Fruit fly (Drosophila melanogaster): ENCODE measurements around the gene TwdlE.

The TwdlE gene

dm6 chr2L:7880458-7880857 is 19.8 kb upstream of the TwdlE start:
- TF ChIP-seq h (optimal IDR thresholded peaks at IDR 0.05), result no peak
- TF ChIP-seq Sin3A (optimal IDR thresholded peaks at IDR 0.05), result no peak
- no peak for TF ChIP-seq Myc (optimal IDR thresholded peaks at IDR 0.05)
- TF ChIP-seq ttk (optimal IDR thresholded peaks at IDR 0.05), result no peak
- TF ChIP-seq psq (optimal IDR thresholded peaks at IDR 0.05), result no peak
- TF ChIP-seq insv (optimal IDR thresholded peaks at IDR 0.05), result no peak

- TF ChIP-seq insv (optimal IDR thresholded peaks at IDR 0.05), result no peak
- no peak for TF ChIP-seq h (optimal IDR thresholded peaks at IDR 0.05)
- TF ChIP-seq Myc (optimal IDR thresholded peaks at IDR 0.05), result no peak
- TF ChIP-seq ttk (optimal IDR thresholded peaks at IDR 0.05), result no peak
- TF ChIP-seq Sin3A (optimal IDR thresholded peaks at IDR 0.05), result no peak
- no peak for TF ChIP-seq psq (optimal IDR thresholded peaks at IDR 0.05)
These were observed 18.8 kb upstream of the TwdlE start, which contains the start of gene spz3 for dm6 chr2L:7879292-7879894. spz3 (minus strand) TSS chr2L:7879552.

- TF ChIP-seq h (optimal IDR thresholded peaks at IDR 0.05), result no peak
- no peak for TF ChIP-seq ttk (optimal IDR thresholded peaks at IDR 0.05)
- no peak for TF ChIP-seq insv (optimal IDR thresholded peaks at IDR 0.05)
- TF ChIP-seq psq (optimal IDR thresholded peaks at IDR 0.05), result no peak
- no peak for TF ChIP-seq Sin3A (optimal IDR thresholded peaks at IDR 0.05)
- no peak for TF ChIP-seq Myc (optimal IDR thresholded peaks at IDR 0.05)
These were observed 17.7 kb upstream of the TwdlE start for dm6 chr2L:7878372-7878771.

DNA sequence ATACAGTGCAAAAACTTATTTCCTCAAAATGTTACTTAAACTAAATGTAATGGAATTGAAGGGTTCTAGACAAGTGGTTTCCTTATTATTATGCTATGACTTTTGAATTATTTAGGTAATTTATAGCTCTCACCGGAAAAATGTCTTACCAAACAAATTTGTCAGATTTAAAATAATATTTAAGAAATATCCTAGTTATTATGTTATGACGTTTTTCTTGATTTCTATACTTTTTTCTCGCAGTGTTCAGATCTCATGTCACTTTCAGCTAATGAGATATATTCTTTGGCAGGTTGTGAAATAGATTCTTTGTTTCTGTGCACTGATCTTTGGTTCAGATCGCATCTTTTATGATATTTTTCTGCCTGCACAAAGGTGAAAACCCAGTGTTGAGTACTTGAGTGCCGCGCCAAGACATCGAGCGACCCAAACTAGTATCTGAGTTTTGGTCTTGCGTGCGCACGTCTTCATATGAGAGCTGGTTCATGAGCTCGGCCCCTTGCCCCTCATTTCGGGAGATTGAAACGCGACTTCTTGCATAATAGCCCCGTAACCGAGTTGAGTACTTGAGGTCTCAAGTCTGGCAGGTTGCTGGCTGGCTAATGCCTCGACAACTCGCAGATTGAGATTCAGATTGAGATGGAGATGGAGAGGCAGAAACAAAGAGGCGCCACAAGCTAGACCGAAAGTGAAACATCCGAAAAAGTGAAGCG is 16.0 kb upstream of the TwdlE start:
- TF ChIP-seq ttk (optimal IDR thresholded peaks at IDR 0.05), result no peak
- no peak for TF ChIP-seq insv (optimal IDR thresholded peaks at IDR 0.05)
- TF ChIP-seq psq (optimal IDR thresholded peaks at IDR 0.05), result no peak
- TF ChIP-seq Sin3A (optimal IDR thresholded peaks at IDR 0.05), result no peak
- TF ChIP-seq Myc (optimal IDR thresholded peaks at IDR 0.05), result no peak
- no peak for TF ChIP-seq h (optimal IDR thresholded peaks at IDR 0.05)

dm6 chr2L:7875676-7876075 is 15.0 kb upstream of the TwdlE start:
- TF ChIP-seq Myc (optimal IDR thresholded peaks at IDR 0.05), result no peak
- no peak for TF ChIP-seq h (optimal IDR thresholded peaks at IDR 0.05)
- TF ChIP-seq insv (optimal IDR thresholded peaks at IDR 0.05), result no peak
- no peak for TF ChIP-seq ttk (optimal IDR thresholded peaks at IDR 0.05)
- no peak for TF ChIP-seq psq (optimal IDR thresholded peaks at IDR 0.05)
- no peak for TF ChIP-seq Sin3A (optimal IDR thresholded peaks at IDR 0.05)

- TF ChIP-seq psq (optimal IDR thresholded peaks at IDR 0.05) (no peak), insv (optimal IDR thresholded peaks at IDR 0.05) (no peak), ttk (optimal IDR thresholded peaks at IDR 0.05) (no peak), Sin3A (optimal IDR thresholded peaks at IDR 0.05) (no peak), h (optimal IDR thresholded peaks at IDR 0.05) (no peak)
These were observed 12.0 kb upstream of the TwdlE start for dm6 chr2L:7872680-7873079.

DNA sequence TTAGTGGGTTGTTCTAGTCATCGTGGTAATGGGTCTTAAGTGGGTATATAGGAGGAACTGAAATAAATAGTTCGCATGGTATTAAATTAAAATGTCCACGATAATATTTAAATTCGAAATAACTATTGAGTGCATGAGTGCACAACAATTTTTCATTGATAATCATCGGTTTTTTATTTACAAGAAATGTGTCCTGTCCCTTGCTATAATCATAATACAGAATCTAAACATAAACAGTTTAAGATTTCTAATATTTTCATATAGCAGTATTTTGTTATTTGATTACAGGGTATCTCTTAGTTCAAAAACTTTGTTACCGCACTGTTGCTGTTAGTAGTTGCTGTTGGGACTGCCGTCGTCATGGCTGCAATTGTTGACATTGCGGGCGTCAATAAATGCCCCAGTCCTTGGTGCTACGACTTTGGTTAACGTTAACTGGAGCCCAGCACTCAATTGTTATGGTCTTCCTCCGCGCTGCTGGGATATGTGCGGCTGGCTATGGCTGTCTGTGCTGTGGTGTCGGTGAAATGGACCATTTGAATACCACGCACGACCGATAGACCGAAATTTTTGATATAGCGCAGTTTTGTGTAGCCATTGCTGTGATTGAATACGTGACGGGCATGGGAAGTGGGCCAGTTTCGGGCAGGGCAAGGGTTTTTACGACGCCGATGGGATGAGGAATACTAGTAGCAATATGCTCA is 11.3 kb upstream of the TwdlE start:
- TF ChIP-seq insv (optimal IDR thresholded peaks at IDR 0.05) (no peak), Myc (optimal IDR thresholded peaks at IDR 0.05) (no peak), Sin3A (optimal IDR thresholded peaks at IDR 0.05) (no peak), h (optimal IDR thresholded peaks at IDR 0.05) (no peak), psq (optimal IDR thresholded peaks at IDR 0.05) (no peak), ttk (optimal IDR thresholded peaks at IDR 0.05) (no peak)

dm6 chr2L:7871332-7871731 is 10.7 kb upstream of the TwdlE start, which contains the start of gene Proc:
Proc (minus strand) TSS chr2L:7871432.
- TF ChIP-seq Myc (optimal IDR thresholded peaks at IDR 0.05) (no peak), h (optimal IDR thresholded peaks at IDR 0.05) (no peak), insv (optimal IDR thresholded peaks at IDR 0.05) (no peak), psq (optimal IDR thresholded peaks at IDR 0.05) (no peak)

- TF ChIP-seq ttk (optimal IDR thresholded peaks at IDR 0.05) (no peak), psq (optimal IDR thresholded peaks at IDR 0.05) (no peak), Sin3A (optimal IDR thresholded peaks at IDR 0.05) (no peak), h (optimal IDR thresholded peaks at IDR 0.05) (no peak), Myc (optimal IDR thresholded peaks at IDR 0.05) (no peak), insv (optimal IDR thresholded peaks at IDR 0.05) (no peak)
These were observed 9.6 kb upstream of the TwdlE start for dm6 chr2L:7870212-7870611.

DNA sequence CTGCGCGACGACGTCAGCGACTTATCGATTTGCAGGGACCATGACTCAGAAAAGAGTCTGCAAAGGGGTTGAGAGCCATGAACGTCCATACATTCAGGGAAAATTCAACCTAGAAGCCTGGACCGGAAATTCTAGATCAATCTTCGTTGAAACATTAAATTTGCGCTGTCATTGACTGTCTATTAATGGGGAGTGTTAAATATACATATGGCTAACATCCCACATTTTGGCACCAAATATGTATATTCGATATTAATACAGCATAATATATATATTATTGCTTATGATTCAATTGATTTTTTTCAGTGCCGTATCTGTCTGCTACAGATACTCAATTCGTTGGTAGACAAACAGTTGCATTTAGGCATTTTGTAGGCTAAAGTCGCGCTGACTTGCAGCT is 8.0 kb upstream of the TwdlE start:
- TF ChIP-seq Sin3A (optimal IDR thresholded peaks at IDR 0.05), result no peak
- no peak for TF ChIP-seq Myc (optimal IDR thresholded peaks at IDR 0.05)
- TF ChIP-seq ttk (optimal IDR thresholded peaks at IDR 0.05), result no peak
- TF ChIP-seq insv (optimal IDR thresholded peaks at IDR 0.05), result no peak
- TF ChIP-seq psq (optimal IDR thresholded peaks at IDR 0.05), result no peak
- TF ChIP-seq h (optimal IDR thresholded peaks at IDR 0.05), result no peak

- no peak for TF ChIP-seq h (optimal IDR thresholded peaks at IDR 0.05)
- no peak for TF ChIP-seq Sin3A (optimal IDR thresholded peaks at IDR 0.05)
- no peak for TF ChIP-seq insv (optimal IDR thresholded peaks at IDR 0.05)
- no peak for TF ChIP-seq ttk (optimal IDR thresholded peaks at IDR 0.05)
- no peak for TF ChIP-seq psq (optimal IDR thresholded peaks at IDR 0.05)
- no peak for TF ChIP-seq Myc (optimal IDR thresholded peaks at IDR 0.05)
These were observed 1.1 kb upstream of the TwdlE start for dm6 chr2L:7861733-7862132.

Measured in Kc167 (cell line).